Worm (Caenorhabditis elegans): ENCODE results near the gene asp-12.

The asp-12 gene

DNA sequence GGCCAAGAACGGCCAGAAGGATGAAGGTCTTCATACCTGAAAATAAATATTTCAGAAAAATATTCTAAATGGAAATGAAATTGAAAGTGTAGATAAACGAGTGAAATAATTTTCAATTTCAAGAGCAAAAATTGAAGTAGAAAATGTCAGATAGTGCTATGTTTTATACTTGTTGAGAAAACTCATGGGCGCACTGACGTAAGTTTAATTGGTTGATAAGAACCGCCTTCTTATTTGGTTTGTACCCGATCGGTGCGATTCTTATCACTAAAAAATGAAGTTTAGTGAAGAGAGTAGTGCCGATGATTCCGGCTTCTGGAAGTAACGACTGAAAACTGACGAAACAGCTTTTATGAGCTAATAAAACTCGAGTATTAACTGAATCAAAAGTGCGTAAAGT lies at the start of gene asp-12, which contains the start of gene asp-6:
TSS of gene asp-12 (plus strand) at position 309 of the 400 bp plus-strand sequence.
TSS of gene asp-6 (minus strand) at position 36 of the 400 bp plus-strand sequence.
- TF ChIP-seq unc-62 (GFP tag; optimal IDR thresholded peaks at IDR 0.05): no peak

DNA sequence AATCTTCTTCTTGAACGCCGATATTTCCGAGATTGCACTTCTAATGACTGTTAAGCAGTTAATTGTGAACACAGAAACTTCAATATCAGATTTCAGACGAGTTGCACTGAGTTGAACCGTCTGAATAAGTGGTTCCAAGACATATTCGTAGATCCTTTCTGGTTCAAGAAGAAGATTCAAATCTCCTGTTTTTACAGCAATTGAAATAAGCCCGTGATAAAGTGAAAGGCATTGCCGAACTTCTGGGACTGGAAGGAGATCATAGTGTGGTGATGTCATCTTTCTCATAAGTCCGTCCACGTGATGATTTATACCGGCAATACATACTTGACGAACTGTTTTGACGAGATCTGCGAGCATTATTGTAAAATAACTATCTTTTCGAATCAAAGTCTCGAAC lies 49.5 kb upstream of the asp-12 start:
- TF ChIP-seq unc-62 (GFP tag; optimal IDR thresholded peaks at IDR 0.05): no peak

DNA sequence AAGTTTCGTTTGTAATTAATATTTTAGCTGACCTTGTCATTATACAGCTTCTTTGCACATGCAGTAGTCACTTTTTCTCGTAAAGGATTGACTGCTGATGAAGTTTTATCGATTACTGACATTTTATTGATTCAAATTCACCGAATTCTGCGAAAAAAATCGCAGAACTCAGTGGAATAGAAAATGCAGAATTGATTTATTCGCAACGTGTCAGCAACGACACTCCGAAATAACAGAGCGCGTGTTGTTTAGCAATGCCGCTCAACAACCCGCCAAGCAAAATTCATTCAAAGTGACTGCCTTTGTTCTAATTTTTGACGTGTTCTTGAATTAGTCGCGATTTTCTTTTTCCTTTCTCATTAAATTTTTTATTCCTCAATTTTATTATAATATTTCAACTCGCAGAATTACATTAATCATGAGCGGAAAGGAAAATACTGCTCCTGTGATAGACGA lies 47.9 kb upstream of the asp-12 start, which contains the start of the genes cogc-6 and air-1:
TSS of gene cogc-6 (minus strand) at position 234 of the 456 bp plus-strand sequence.
TSS of gene air-1 (plus strand) at position 406 of the 456 bp plus-strand sequence.
- no peak for TF ChIP-seq unc-62 (GFP tag; optimal IDR thresholded peaks at IDR 0.05)

DNA sequence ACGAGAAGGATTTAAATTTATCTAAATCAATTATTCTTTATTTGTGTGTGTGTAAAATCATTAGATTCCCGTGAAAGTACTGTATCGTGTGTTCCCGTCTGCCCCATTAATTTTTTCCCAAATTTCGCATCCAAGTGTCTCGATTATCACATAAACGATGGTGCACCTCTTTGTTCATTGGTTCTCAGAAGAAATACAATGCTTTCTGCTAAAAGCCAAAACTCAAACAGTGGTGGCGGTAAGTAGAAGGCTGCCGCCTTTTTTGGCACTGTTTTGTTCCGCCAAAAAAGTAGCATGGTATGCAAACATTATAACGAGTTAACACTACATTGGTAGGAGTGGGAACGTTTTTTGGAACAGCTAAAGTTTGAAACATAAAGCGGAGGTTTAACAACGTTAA lies 45.6 kb upstream of the asp-12 start:
- no peak for TF ChIP-seq unc-62 (GFP tag; optimal IDR thresholded peaks at IDR 0.05)

DNA sequence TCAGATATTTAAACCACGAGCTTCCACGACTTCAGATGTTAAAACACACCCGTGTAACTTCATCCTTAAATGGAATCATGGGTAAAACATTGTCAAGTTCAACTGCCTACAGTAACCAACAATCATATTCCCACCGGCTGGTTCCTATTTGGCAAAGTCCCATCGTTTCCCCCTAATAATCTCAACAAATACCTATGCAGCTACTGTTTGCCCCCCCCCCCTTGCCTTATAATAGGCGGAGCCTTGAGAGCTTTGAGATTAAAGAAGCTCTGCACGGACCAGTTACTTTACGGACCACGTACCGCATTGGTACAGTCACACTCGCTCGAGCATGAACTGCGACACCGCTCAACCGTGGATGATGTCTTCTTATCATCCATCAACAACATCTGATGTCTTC lies 44.4 kb upstream of the asp-12 start, which contains the start of gene pax-1:
TSS of gene pax-1 (plus strand) at position 301 of the 400 bp plus-strand sequence.
- TF ChIP-seq unc-62 (GFP tag; optimal IDR thresholded peaks at IDR 0.05): no peak

DNA sequence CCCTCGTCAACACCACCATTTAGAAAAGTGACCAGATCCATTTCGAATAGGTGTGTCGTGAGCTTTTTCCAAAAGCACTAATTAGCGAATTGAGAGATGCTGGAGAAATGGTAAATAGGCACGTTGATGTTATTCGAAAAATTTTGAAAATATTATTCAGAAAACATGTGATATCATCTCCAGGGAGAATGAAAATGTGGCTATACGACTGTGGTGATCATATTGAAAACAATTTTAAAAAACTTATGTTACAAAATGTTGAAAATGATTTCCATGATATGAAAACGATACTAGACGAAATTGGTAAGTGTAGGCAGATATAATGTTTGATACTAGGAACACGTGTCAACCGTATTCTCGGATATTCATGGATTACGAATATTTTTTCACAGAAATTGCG lies 42.2 kb upstream of the asp-12 start, which contains the start of gene K07C11.10:
TSS of gene K07C11.10 (minus strand) at position 101 of the 400 bp plus-strand sequence.
- TF ChIP-seq unc-62 (GFP tag; optimal IDR thresholded peaks at IDR 0.05): no peak

DNA sequence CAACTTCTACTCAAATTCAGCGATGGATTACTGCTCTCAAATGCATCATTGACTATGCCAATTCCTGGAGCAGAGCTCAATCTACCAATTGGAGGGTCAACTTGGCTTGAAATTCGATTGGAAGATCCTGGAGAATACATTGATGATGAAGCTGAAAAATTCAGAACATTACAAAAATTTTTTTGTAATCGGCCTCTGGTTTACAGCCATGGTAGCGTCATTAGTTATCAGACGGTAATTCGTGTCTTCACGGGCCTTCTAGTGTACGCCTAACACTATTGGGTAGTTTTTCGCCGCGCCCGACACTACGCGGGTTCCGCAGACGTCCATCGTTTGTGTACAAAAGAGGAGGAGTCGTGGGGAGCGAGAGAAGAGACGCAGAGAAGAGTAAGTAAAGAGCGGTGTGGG lies 40.3 kb upstream of the asp-12 start:
- no peak for TF ChIP-seq unc-62 (GFP tag; optimal IDR thresholded peaks at IDR 0.05)

DNA sequence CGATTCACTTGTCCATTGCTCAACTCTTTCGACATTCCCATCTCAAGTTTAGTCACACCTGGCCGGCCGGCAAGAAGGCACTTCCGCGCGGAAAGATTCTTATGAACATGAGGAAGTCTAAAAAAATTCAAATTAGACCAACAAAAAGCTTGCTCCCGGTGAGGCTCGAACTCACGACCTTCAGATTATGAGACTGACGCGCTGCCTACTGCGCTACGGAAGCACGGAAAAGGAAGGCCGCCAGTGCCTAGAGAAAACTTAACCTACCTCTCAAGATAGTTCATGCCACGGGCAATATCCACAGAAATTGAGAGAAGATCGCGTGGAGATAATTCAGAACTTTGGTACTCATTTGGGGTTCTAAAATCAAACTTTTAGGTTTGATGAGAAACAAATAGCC lies 39.0 kb upstream of the asp-12 start:
- no peak for TF ChIP-seq unc-62 (GFP tag; optimal IDR thresholded peaks at IDR 0.05)

DNA sequence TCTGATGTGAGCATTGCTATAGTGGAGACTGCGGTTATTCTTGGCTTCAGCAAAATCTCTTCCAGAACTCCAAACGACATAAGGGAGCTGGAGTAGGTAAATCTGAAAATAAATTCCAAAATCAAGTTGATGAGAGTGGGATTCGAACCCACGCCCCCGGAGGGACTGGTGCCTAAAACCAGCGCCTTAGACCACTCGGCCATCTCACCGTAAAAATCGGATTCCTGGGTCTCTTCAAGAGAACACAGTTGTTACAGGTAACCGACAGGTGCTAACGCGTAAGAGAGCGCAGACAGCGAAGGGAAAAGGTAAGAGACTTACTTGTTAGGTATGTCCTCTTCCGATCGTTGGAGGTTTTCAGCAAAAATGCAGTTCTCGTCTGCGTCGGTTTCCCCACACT lies 33.7 kb upstream of the asp-12 start:
- no peak for TF ChIP-seq unc-62 (GFP tag; optimal IDR thresholded peaks at IDR 0.05)

DNA sequence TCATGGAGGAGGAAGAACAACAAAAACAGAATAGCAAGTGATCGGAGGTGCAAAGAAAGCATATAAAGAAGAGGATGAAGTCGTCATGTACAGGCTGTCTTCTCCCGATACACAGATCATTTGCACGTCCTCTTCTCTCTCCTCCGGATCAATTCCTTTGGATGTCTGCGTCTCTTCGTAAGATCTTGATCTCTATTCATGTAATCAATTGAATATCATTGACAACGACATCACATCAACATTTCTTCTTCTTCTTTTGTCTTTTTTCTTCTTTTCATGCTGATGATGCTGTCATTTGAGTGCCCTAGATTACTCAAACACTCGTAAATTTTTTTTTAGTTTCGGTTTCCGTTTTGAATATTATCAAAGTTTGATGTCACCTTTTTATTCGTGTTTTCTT lies 30.7 kb upstream of the asp-12 start, which contains the start of gene rol-3:
TSS of gene rol-3 (minus strand) at position 120 of the 400 bp plus-strand sequence.
- TF ChIP-seq unc-62 (GFP tag; optimal IDR thresholded peaks at IDR 0.05): no peak

DNA sequence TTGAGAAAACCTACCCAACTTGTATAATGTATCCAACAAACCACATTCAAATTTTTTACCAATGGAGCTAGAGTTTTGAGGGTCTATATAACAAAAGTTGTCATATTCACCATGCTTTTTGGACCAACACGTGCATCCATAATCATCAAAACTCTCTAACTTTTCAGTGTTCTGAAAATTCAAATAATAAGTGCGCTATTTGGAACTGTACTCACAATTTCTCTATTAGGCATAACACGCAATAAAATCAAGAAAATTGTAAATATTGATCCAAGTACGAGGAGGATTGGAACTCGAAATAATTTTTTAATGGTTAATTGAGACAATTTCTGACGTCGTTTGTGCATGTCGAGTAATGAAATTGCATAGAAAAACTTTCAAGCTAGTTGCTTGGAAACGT lies 29.1 kb upstream of the asp-12 start, which contains the start of gene C16D9.3:
TSS of gene C16D9.3 (minus strand) at position 101 of the 400 bp plus-strand sequence.
- no peak for TF ChIP-seq unc-62 (GFP tag; optimal IDR thresholded peaks at IDR 0.05)

DNA sequence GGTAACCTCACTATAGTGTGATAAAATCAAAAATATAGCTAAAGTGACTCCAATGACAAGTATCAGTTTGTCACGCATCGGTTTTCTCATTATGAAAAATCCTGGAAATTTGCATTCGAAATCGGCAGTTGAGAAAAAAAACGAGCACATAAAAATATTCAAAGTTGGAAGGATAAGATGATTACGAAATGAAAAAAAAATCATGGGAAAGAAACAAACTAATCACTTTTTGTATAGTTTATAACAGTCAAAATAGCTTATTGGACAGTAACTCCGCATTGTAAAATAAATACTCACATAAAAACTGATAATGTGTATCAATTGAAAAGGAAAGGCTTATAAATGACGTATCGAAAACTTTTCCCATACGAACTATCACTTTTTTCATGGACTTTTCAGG lies 26.2 kb upstream of the asp-12 start, which contains the start of gene C16D9.4:
TSS of gene C16D9.4 (minus strand) at position 101 of the 400 bp plus-strand sequence.
- TF ChIP-seq unc-62 (GFP tag; optimal IDR thresholded peaks at IDR 0.05): no peak

DNA sequence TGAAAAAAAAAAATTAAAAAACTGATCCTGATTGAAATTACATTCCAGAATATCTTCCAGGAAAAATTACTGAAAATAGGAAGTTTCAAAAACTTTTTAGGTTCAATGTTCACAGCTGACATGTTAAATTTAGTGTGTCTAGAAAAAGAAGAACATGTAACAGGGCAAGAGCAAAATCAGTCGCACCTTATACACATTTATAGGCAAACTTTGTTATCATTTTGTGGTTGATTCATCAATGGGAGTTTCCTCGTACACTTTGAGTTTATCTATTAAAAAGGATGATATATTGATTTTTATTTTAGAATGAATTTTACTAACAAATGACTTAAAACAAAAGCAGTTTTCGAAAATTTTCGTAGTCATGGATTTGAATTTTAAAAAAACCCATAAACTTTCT lies 25.8 kb upstream of the asp-12 start:
- no peak for TF ChIP-seq unc-62 (GFP tag; optimal IDR thresholded peaks at IDR 0.05)

DNA sequence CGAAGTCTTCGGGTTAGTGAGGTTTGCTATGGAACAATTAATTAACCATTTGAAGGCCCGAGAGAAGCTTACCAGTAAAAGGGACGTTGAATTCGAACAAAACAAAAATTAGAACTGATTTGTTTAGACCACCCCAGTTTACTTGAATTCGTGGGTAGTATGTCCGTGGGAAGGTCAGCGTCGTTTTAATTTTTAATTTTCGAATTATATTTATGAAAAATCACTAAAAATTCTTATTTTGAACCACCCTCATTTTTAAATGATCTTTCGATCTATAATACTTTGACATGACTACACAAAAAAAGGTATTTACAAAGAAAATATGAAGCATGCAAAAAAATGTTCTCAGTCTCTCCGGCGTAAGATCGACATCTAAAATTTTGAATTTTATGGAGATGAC lies 23.6 kb upstream of the asp-12 start, which contains the start of gene C16D9.5:
TSS of gene C16D9.5 (minus strand) at position 101 of the 400 bp plus-strand sequence.
- no peak for TF ChIP-seq unc-62 (GFP tag; optimal IDR thresholded peaks at IDR 0.05)

DNA sequence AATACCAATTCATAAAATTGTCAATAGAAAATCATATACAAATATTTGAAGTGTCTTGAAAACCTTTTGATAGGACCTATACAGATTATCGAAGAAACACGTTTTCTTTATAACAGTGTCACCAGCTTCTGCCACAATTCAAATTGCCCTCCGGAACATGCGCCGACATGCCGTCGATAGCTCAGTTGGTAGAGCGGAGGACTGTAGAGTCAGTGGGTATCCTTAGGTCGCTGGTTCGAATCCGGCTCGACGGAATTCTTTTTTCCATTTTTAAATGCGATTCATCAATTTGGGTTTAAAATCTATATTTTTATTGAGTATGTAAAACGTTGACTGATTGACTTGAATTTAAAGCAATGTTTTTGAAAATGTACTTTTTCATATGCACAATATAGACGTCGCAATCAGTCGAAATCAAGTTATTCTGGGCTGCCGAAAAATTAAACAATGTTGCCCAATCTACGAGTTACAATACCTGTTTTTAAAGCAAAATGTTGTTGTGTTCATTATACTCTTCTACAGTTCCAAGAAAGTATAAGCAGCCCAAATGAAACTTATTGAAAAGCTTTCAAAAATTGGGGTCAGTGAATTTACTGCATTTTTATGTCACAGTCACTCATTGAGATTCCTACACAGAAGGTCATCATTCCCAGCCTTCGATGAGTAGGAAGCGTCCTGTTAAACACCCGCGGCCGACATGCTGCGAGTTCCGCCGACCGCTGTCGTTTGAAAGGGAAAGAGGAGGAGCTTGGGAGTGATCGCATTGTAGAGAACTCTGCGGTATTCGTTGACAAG lies 21.5 kb upstream of the asp-12 start:
- no peak for TF ChIP-seq unc-62 (GFP tag; optimal IDR thresholded peaks at IDR 0.05)

DNA sequence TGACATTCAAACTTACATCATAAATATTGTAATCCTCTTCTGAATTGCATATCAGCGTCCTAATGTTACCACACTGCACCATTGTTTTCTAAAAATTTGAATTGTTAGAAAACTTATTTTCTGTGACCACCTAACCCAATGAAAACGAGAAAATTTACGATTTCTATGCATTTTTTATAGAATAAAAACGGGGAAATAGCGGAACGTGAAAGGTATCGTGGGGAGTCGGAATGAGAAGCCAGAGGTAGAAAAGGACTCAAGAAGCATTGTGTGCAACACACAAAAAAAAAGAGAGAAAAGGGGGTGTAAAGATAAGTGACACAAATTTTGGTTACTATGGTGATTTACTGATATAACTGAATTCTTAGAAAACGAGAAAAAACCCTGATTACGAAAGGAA lies 18.8 kb upstream of the asp-12 start, which contains the start of gene C16D9.6:
TSS of gene C16D9.6 (minus strand) at position 101 of the 400 bp plus-strand sequence.
- no peak for TF ChIP-seq unc-62 (GFP tag; optimal IDR thresholded peaks at IDR 0.05)

DNA sequence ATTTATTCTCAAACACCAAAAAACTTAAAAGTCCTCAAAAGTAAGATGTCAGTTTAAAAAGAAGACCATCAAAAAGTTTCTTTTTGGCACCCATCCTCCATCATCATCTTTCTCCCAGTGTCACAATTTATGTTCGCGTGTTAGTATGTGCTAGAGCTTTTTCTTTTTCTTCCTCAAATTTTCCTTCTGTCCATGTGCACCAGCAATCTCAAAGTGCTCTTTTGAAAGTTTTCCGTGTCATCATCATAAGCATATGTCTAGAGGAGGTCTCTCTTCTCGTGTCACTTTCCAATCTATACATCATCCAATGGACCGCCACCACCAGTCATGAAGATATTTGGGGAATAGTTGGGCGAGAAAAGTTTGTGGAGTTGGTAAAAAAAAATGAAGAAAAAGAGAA lies 17.9 kb upstream of the asp-12 start:
- no peak for TF ChIP-seq unc-62 (GFP tag; optimal IDR thresholded peaks at IDR 0.05)

Measured in whole organism, dauer.